Worm (Caenorhabditis elegans): Measurements from ENCODE around the gene srv-5.
A peak's percentile ranks its signal among the peaks of the same experiment; 100 is the strongest.

The srv-5 gene

ce11 chrX:4218174-4218573, 34.0 kb upstream of the srv-5 start, which contains the start of gene W01H2.2:
TSS of gene W01H2.2 (minus strand) at chrX:4218458.
- TF ChIP-seq pha-2 (tag; optimal IDR thresholded peaks at IDR 0.05) = no peak
- peak; percentile 7 for TF ChIP-seq ceh-34 (tag; optimal IDR thresholded peaks at IDR 0.05)
- TF ChIP-seq dmd-4 (tag; optimal IDR thresholded peaks at IDR 0.05; ENCODE audit: borderline replicate concordance) = no peak
- TF ChIP-seq tbx-2 (tag; optimal IDR thresholded peaks at IDR 0.05) = no peak
- TF ChIP-seq pha-4 (tag; optimal IDR thresholded peaks at IDR 0.05) = no peak
- no peak for TF ChIP-seq sox-4 (tag; optimal IDR thresholded peaks at IDR 0.05)
- TF ChIP-seq npax-4 (tag; optimal IDR thresholded peaks at IDR 0.05) = no peak
- TF ChIP-seq sdc-2 (tag; optimal IDR thresholded peaks at IDR 0.05) = peak; percentile 10
- TF ChIP-seq T23F11.4 (GFP tag; optimal IDR thresholded peaks at IDR 0.05) = no peak
- no peak for TF ChIP-seq madf-2 (tag; optimal IDR thresholded peaks at IDR 0.05)
- no peak for TF ChIP-seq ceh-31 (tag; optimal IDR thresholded peaks at IDR 0.05)
- TF ChIP-seq unc-42 (tag; optimal IDR thresholded peaks at IDR 0.05) = peak; percentile 10
- TF ChIP-seq fkh-6 (tag; optimal IDR thresholded peaks at IDR 0.05) = no peak
- TF ChIP-seq odd-2 (tag; optimal IDR thresholded peaks at IDR 0.05) = no peak

- no peak for TF ChIP-seq T23F11.4 (GFP tag; optimal IDR thresholded peaks at IDR 0.05)
- TF ChIP-seq rnt-1 (tag; optimal IDR thresholded peaks at IDR 0.05) = no peak
- TF ChIP-seq pat-9 (tag; optimal IDR thresholded peaks at IDR 0.05) = no peak
- TF ChIP-seq ceh-48 (tag; optimal IDR thresholded peaks at IDR 0.05) = no peak
- TF ChIP-seq dmd-4 (tag; optimal IDR thresholded peaks at IDR 0.05; ENCODE audit: borderline replicate concordance) = no peak
- TF ChIP-seq unc-42 (tag; optimal IDR thresholded peaks at IDR 0.05) = no peak
- no peak for TF ChIP-seq ceh-34 (tag; optimal IDR thresholded peaks at IDR 0.05)
- TF ChIP-seq hlh-15 (tag; optimal IDR thresholded peaks at IDR 0.05) = no peak
- no peak for TF ChIP-seq K09A11.1 (tag; optimal IDR thresholded peaks at IDR 0.05; ENCODE audit: insufficient read depth)
- no peak for TF ChIP-seq ceh-24 (tag; optimal IDR thresholded peaks at IDR 0.05)
- no peak for TF ChIP-seq F13H6.1 (tag; optimal IDR thresholded peaks at IDR 0.05)
- TF ChIP-seq hlh-8 (tag; optimal IDR thresholded peaks at IDR 0.05) = no peak
- no peak for TF ChIP-seq ceh-6 (GFP tag; optimal IDR thresholded peaks at IDR 0.05)
- TF ChIP-seq pag-3 (tag; optimal IDR thresholded peaks at IDR 0.05; ENCODE audit: borderline replicate concordance) = no peak
- TF ChIP-seq Y22D7AL.16 (tag; optimal IDR thresholded peaks at IDR 0.05) = no peak
- TF ChIP-seq ceh-18 (tag; optimal IDR thresholded peaks at IDR 0.05) = no peak
- no peak for TF ChIP-seq dve-1 (tag; optimal IDR thresholded peaks at IDR 0.05)
- no peak for TF ChIP-seq nhr-232 (tag; optimal IDR thresholded peaks at IDR 0.05)
- TF ChIP-seq ceh-31 (tag; optimal IDR thresholded peaks at IDR 0.05) = no peak
- TF ChIP-seq unc-3 (GFP tag; conservative IDR thresholded peaks at IDR 0.05) = no peak
- TF ChIP-seq unc-3 (tag; optimal IDR thresholded peaks at IDR 0.05) = no peak
These were observed 32.7 kb upstream of the srv-5 start for ce11 chrX:4219487-4219886.

ce11 chrX:4222200-4222599, 29.9 kb upstream of the srv-5 start:
- TF ChIP-seq lin-11 (tag; optimal IDR thresholded peaks at IDR 0.05) (no peak), ets-4 (tag; optimal IDR thresholded peaks at IDR 0.05) (no peak), nfya-1 (tag; optimal IDR thresholded peaks at IDR 0.05) (peak; percentile 64), elt-2 (tag; optimal IDR thresholded peaks at IDR 0.05) (peak; percentile 3), dve-1 (tag; optimal IDR thresholded peaks at IDR 0.05) (no peak), hlh-13 (GFP tag; optimal IDR thresholded peaks at IDR 0.05) (peak; percentile 42), ceh-19 (GFP tag; optimal IDR thresholded peaks at IDR 0.05) (no peak), npax-4 (tag; optimal IDR thresholded peaks at IDR 0.05) (no peak), lim-6 (tag; optimal IDR thresholded peaks at IDR 0.05) (no peak), ama-1 (optimal IDR thresholded peaks at IDR 0.05) (no peak), pha-4 (tag; optimal IDR thresholded peaks at IDR 0.05) (no peak)
